Worm (Caenorhabditis elegans): ENCODE results near the gene cyp-33C2.

DNA sequence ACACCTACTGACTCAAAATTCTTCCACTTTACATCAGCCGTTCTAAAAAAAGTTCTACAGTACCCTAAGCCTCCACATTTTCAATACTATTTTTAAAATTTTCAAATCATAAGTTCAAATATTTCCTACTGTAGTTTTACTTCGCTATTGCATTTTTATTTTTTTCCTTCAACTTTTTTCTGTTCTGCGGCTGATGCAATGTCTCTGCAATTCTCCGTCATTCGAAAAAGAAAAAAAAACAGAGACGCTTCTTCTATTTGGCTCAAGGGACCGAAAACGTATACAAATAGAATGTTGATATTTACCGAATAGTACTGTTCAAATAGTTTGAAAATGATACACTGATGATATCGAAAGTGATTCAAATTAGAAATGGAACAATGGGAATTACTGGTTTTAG is 45.0 kb upstream of the cyp-33C2 start:
- TF ChIP-seq skn-1 (tag; optimal IDR thresholded peaks at IDR 0.05): no peak
- TF ChIP-seq R02D3.7 (tag; optimal IDR thresholded peaks at IDR 0.05): no peak
- no peak for TF ChIP-seq pha-4 (tag; optimal IDR thresholded peaks at IDR 0.05)
- TF ChIP-seq nhr-76 (tag; optimal IDR thresholded peaks at IDR 0.05): no peak
- no peak for TF ChIP-seq lsy-12 (tag; optimal IDR thresholded peaks at IDR 0.05)

Measured in whole organism, L3 larva.